Fruit fly (Drosophila melanogaster) whole organism, prepupa: ENCODE results near the gene CG31111.
A peak's percentile ranks its signal among the peaks of the same experiment; 100 is the strongest.

Source experiments
- Blimp-1 ChIP-seq: fragments of 200-800 bp; sonication (Bioruptor generic); optimal IDR thresholded peaks from 3 replicates; lab custom pipeline; 2017; ENCODE audit warnings: missing biosample characterization, missing genetic modification characterization, mild to moderate bottlenecking, moderate library complexity, missing genetic modification reagents
- CG10631 ChIP-seq: fragments of 200-800 bp; sonication (Bioruptor generic); optimal IDR thresholded peaks from 2 replicates; lab custom pipeline; 2016; ENCODE audit warnings: missing biosample characterization, missing genetic modification characterization
- CG11294 ChIP-seq: fragments of 200-800 bp; sonication (Bioruptor generic); IDR thresholded peaks from 2 replicates; pipeline ENCODE4 v1.3.6; 2022; ENCODE audit warnings: missing biosample characterization, missing genetic modification characterization
- CG11902 ChIP-seq: fragments of 200-800 bp; sonication (Bioruptor generic); optimal IDR thresholded peaks from 3 replicates; lab custom pipeline; 2016; ENCODE audit warnings: missing biosample characterization, missing genetic modification characterization
- CG15336 ChIP-seq: fragments of 200-800 bp; sonication (Bioruptor generic); IDR thresholded peaks from 2 replicates; pipeline ENCODE4 v1.3.6; 2022; ENCODE audit warnings: missing biosample characterization, missing genetic modification characterization
- CG1621 ChIP-seq: fragments of 200-800 bp; sonication (Bioruptor generic); optimal IDR thresholded peaks from 3 replicates; lab custom pipeline; 2018; ENCODE audit warnings: missing biosample characterization, mild to moderate bottlenecking, missing genetic modification characterization
- CG16779 ChIP-seq: fragments of 200-800 bp; sonication (Bioruptor generic); optimal IDR thresholded peaks from 3 replicates; lab custom pipeline; 2017; ENCODE audit warnings: missing biosample characterization, mild to moderate bottlenecking, missing genetic modification characterization
- CG3032 ChIP-seq: fragments of 200-800 bp; optimal IDR thresholded peaks from 2 replicates; lab custom pipeline; 2019; ENCODE audit warnings: missing biosample characterization, mild to moderate bottlenecking, missing genetic modification characterization, moderate library complexity
- CG31627 ChIP-seq: fragments of 200-800 bp; sonication (Bioruptor generic); optimal IDR thresholded peaks from 3 replicates; lab custom pipeline; 2016; ENCODE audit warnings: missing biosample characterization, missing genetic modification characterization
- CG32006 ChIP-seq: fragments of 200-800 bp; sonication (Bioruptor generic); optimal IDR thresholded peaks from 3 replicates; lab custom pipeline; 2017; ENCODE audit warnings: missing biosample characterization, mild to moderate bottlenecking, missing genetic modification characterization
- CG34406 ChIP-seq: fragments of 200-800 bp; sonication (Bioruptor generic); optimal IDR thresholded peaks from 3 replicates; lab custom pipeline; 2016; ENCODE audit warnings: missing biosample characterization, missing genetic modification characterization
- CG4318 ChIP-seq: fragments of 200-800 bp; sonication (Bioruptor generic); optimal IDR thresholded peaks from 3 replicates; lab custom pipeline; 2017; ENCODE audit warnings: missing biosample characterization, mild to moderate bottlenecking, missing genetic modification characterization
- CG6163 ChIP-seq: fragments of 200-800 bp; sonication (Bioruptor generic); IDR thresholded peaks from 3 replicates; pipeline ENCODE4 v1.3.6; 2022; ENCODE audit warnings: missing biosample characterization, missing genetic modification characterization
- CG6276 ChIP-seq: fragments of 200-800 bp; sonication (Bioruptor generic); optimal IDR thresholded peaks from 2 replicates; lab custom pipeline; 2017; ENCODE audit warnings: missing biosample characterization, mild to moderate bottlenecking, missing genetic modification characterization
- CG6792 ChIP-seq: fragments of 200-800 bp; sonication (Bioruptor generic); optimal IDR thresholded peaks from 3 replicates; lab custom pipeline; 2016; ENCODE audit warnings: missing biosample characterization, missing genetic modification characterization
- CG6808 ChIP-seq: fragments of 200-800 bp; sonication (Bioruptor generic); optimal IDR thresholded peaks from 3 replicates; lab custom pipeline; 2017; ENCODE audit warnings: missing biosample characterization, missing genetic modification characterization, mild to moderate bottlenecking, moderate library complexity, missing genetic modification reagents
- CG7368 ChIP-seq: fragments of 200-800 bp; sonication (Bioruptor generic); optimal IDR thresholded peaks from 3 replicates; lab custom pipeline; 2016; ENCODE audit warnings: missing biosample characterization, missing genetic modification characterization
- CG8319 ChIP-seq: fragments of 200-800 bp; sonication (Bioruptor generic); optimal IDR thresholded peaks from 3 replicates; lab custom pipeline; 2016; ENCODE audit warnings: missing biosample characterization, missing genetic modification characterization
- CG8632 ChIP-seq: fragments of 200-800 bp; sonication (Bioruptor generic); optimal IDR thresholded peaks from 3 replicates; lab custom pipeline; 2016; ENCODE audit warnings: missing biosample characterization, missing genetic modification characterization
- CG9139 ChIP-seq: fragments of 200-800 bp; sonication (Bioruptor generic); optimal IDR thresholded peaks from 3 replicates; lab custom pipeline; 2017; ENCODE audit warnings: missing biosample characterization, mild to moderate bottlenecking, missing genetic modification characterization
- Eip75B ChIP-seq: fragments of 200-800 bp; sonication (Bioruptor generic); optimal IDR thresholded peaks from 3 replicates; lab custom pipeline; 2016; ENCODE audit warnings: missing biosample characterization, missing genetic modification characterization
- Eip78C ChIP-seq: fragments of 200-800 bp; sonication (Bioruptor generic); peaks from one replicate; lab custom pipeline; 2016; ENCODE audit warnings: missing biosample characterization, missing genetic modification characterization
- Eip93F ChIP-seq: fragments of 200-800 bp; sonication (Bioruptor generic); optimal IDR thresholded peaks from 2 replicates; lab custom pipeline; 2016; ENCODE audit warnings: missing biosample characterization, mild to moderate bottlenecking, missing genetic modification characterization
- Ets21C ChIP-seq: fragments of 200-800 bp; sonication (Bioruptor generic); optimal IDR thresholded peaks from 3 replicates; lab custom pipeline; 2016; ENCODE audit warnings: missing biosample characterization, missing genetic modification characterization
- Ets96B ChIP-seq: fragments of 200-800 bp; optimal IDR thresholded peaks from 2 replicates; lab custom pipeline; 2019; ENCODE audit warnings: missing biosample characterization, mild to moderate bottlenecking, missing genetic modification characterization, moderate library complexity
- Gug ChIP-seq: fragments of 200-800 bp; sonication (Bioruptor generic); IDR thresholded peaks from 2 replicates; pipeline ENCODE4 v1.3.6; 2022; ENCODE audit warnings: missing biosample characterization, missing genetic modification characterization
- Hr38 ChIP-seq: sonication (Bioruptor generic); optimal IDR thresholded peaks from 2 replicates; lab custom pipeline; 2016; ENCODE audit warnings: missing biosample characterization, missing genetic modification characterization
- Hr39 ChIP-seq: fragments of 200-800 bp; sonication (Bioruptor generic); optimal IDR thresholded peaks from 2 replicates; lab custom pipeline; 2016; ENCODE audit warnings: missing biosample characterization, missing genetic modification characterization
- Met ChIP-seq: fragments of 200-800 bp; sonication (Bioruptor generic); optimal IDR thresholded peaks from 3 replicates; lab custom pipeline; 2016; ENCODE audit warnings: missing biosample characterization, missing genetic modification characterization
- OdsH ChIP-seq: fragments of 200-800 bp; sonication (Bioruptor generic); optimal IDR thresholded peaks from 3 replicates; lab custom pipeline; 2016; ENCODE audit warnings: missing biosample characterization, missing genetic modification characterization
- Smox ChIP-seq: fragments of 200-800 bp; sonication (Bioruptor generic); optimal IDR thresholded peaks from 3 replicates; lab custom pipeline; 2016; ENCODE audit warnings: missing biosample characterization, missing genetic modification characterization
- Sox102F ChIP-seq: fragments of 200-800 bp; sonication (Bioruptor generic); optimal IDR thresholded peaks from 2 replicates; lab custom pipeline; 2016; ENCODE audit warnings: missing biosample characterization, mild to moderate bottlenecking, missing genetic modification characterization
- achi ChIP-seq: fragments of 200-800 bp; sonication (Bioruptor generic); optimal IDR thresholded peaks from 3 replicates; lab custom pipeline; 2016; ENCODE audit warnings: missing biosample characterization, missing genetic modification characterization
- cyc ChIP-seq: fragments of 200-800 bp; sonication (Bioruptor generic); optimal IDR thresholded peaks from 3 replicates; lab custom pipeline; 2016; ENCODE audit warnings: missing biosample characterization, missing genetic modification characterization
- dsx ChIP-seq: fragments of 200-800 bp; optimal IDR thresholded peaks from 3 replicates; lab custom pipeline; 2019; ENCODE audit warnings: missing biosample characterization, mild to moderate bottlenecking, missing genetic modification characterization, moderate library complexity; ENCODE audit not compliant: poor library complexity, severe bottlenecking
- fd59A ChIP-seq: fragments of 200-800 bp; sonication (Bioruptor generic); optimal IDR thresholded peaks from 2 replicates; lab custom pipeline; 2017; ENCODE audit warnings: missing biosample characterization, mild to moderate bottlenecking, missing genetic modification characterization, missing genetic modification reagents
- fkh ChIP-seq: fragments of 200-800 bp; sonication (Bioruptor generic); optimal IDR thresholded peaks from 3 replicates; lab custom pipeline; 2017; ENCODE audit warnings: missing biosample characterization, mild to moderate bottlenecking, missing genetic modification characterization, moderate library complexity
- net ChIP-seq: fragments of 200-800 bp; sonication (Bioruptor generic); optimal IDR thresholded peaks from 3 replicates; lab custom pipeline; 2016; ENCODE audit warnings: missing biosample characterization, missing genetic modification characterization
- pdm3 ChIP-seq: fragments of 200-800 bp; sonication (Bioruptor generic); optimal IDR thresholded peaks from 3 replicates; lab custom pipeline; 2016; ENCODE audit warnings: missing biosample characterization, missing genetic modification characterization
- salr ChIP-seq, 2 experiments: fragments of 200-800 bp; sonication (Bioruptor generic); optimal IDR thresholded peaks; 3 replicates each; lab custom pipeline; 2016 to 2018; ENCODE audit warnings: missing biosample characterization in 2 of 2, missing genetic modification characterization in 2 of 2, mild to moderate bottlenecking in 1 of 2
- spab ChIP-seq: fragments of 200-800 bp; sonication (Bioruptor generic); optimal IDR thresholded peaks from 2 replicates; lab custom pipeline; 2017; ENCODE audit warnings: missing biosample characterization, mild to moderate bottlenecking, missing genetic modification characterization, missing genetic modification reagents
- ss ChIP-seq, 2 experiments: fragments of 200-800 bp; sonication (Bioruptor generic); optimal IDR thresholded peaks; 2 replicates in 1 of 2; 3 replicates in 1 of 2; lab custom pipeline; 2017 to 2018; ENCODE audit warnings: mild to moderate bottlenecking in 2 of 2, missing biosample characterization in 2 of 2, missing genetic modification characterization in 2 of 2, moderate library complexity in 1 of 2
- svp ChIP-seq: fragments of 200-800 bp; sonication (Bioruptor generic); peaks from one replicate; lab custom pipeline; 2016; ENCODE audit warnings: missing biosample characterization, missing genetic modification characterization
- topi ChIP-seq: fragments of 200-800 bp; sonication (Bioruptor generic); optimal IDR thresholded peaks from 3 replicates; lab custom pipeline; 2016; ENCODE audit warnings: missing biosample characterization, missing genetic modification characterization
- vri ChIP-seq: fragments of 200-800 bp; sonication (Bioruptor generic); optimal IDR thresholded peaks from 3 replicates; lab custom pipeline; 2016; ENCODE audit warnings: missing biosample characterization, mild to moderate bottlenecking, missing genetic modification characterization

Gene CG31111

dm6 chr3R:25027281-25028219 is 28.4 kb downstream of the CG31111 start (continued):
- TF ChIP-seq Gug (GFP tag; lab: Robert Waterston, UW): no peak
- TF ChIP-seq CG1621: no peak
- no peak for TF ChIP-seq net (GFP tag; lab: Kevin White, UChicago)
- peak; percentile 46 for TF ChIP-seq Eip93F (GFP tag; lab: Kevin White, UChicago)
- TF ChIP-seq CG15336 (GFP tag; lab: Robert Waterston, UW): no peak
- no peak for TF ChIP-seq salr (GFP tag; optimal IDR thresholded peaks at IDR 0.05; lab: Kevin White, UChicago)
- TF ChIP-seq CG3032 (tag; lab: Kevin White, UChicago): peak; percentile 37
- TF ChIP-seq CG11902 (GFP tag; lab: Kevin White, UChicago): no peak
- no peak for TF ChIP-seq Smox (GFP tag; lab: Kevin White, UChicago)
- no peak for TF ChIP-seq Hr38
- no peak for TF ChIP-seq CG8319 (GFP tag; lab: Kevin White, UChicago)
- no peak for TF ChIP-seq Eip75B (GFP tag; lab: Kevin White, UChicago)
- TF ChIP-seq CG6163 (GFP tag; lab: Robert Waterston, UW): no peak
- no peak for TF ChIP-seq spab (GFP tag; lab: Kevin White, UChicago)
- TF ChIP-seq achi: no peak
- peak; percentile 52 for TF ChIP-seq CG31627 (GFP tag; lab: Kevin White, UChicago)
- no peak for TF ChIP-seq ss (GFP tag; optimal IDR thresholded peaks at IDR 0.05; lab: Kevin White, UChicago)
- no peak for TF ChIP-seq OdsH (GFP tag; lab: Kevin White, UChicago)
- no peak for TF ChIP-seq CG4318 (GFP tag; lab: Kevin White, UChicago)
- no peak for TF ChIP-seq Sox102F

- TF ChIP-seq CG4318 (GFP tag; lab: Kevin White, UChicago) (no peak), Sox102F (peak; percentile 93), Ets96B (peak; percentile 84), Smox (GFP tag; lab: Kevin White, UChicago) (peak; percentile 91), cyc (GFP tag; lab: Kevin White, UChicago) (peak; percentile 94), Eip78C (GFP tag; lab: Kevin White, UChicago) (peak; percentile 97), vri (GFP tag; lab: Kevin White, UChicago) (no peak), CG6163 (GFP tag; lab: Robert Waterston, UW) (peak; percentile 96), spab (GFP tag; lab: Kevin White, UChicago) (peak; percentile 75), Met (GFP tag; lab: Kevin White, UChicago) (peak; percentile 93), CG8632 (GFP tag; lab: Kevin White, UChicago) (peak; percentile 88), fd59A (GFP tag; lab: Kevin White, UChicago) (peak; percentile 77), CG34406 (GFP tag; lab: Kevin White, UChicago) (peak; percentile 88), Hr39 (GFP tag; lab: Kevin White, UChicago) (peak; percentile 92), CG6276 (GFP tag; lab: Kevin White, UChicago) (no peak), Blimp-1 (GFP tag; lab: Kevin White, UChicago) (peak; percentile 62), CG6792 (GFP tag; lab: Kevin White, UChicago) (peak; percentile 88), CG7368 (peak; percentile 85), CG9139 (GFP tag; lab: Kevin White, UChicago) (no peak), ss (GFP tag; optimal IDR thresholded peaks at IDR 0.05; lab: Kevin White, UChicago) (peak in 1 of 2 experiments; percentile 84), fkh (GFP tag; lab: Kevin White, UChicago) (no peak), CG15336 (GFP tag; lab: Robert Waterston, UW) (peak; percentile 84), dsx (peak; percentile 81), CG8319 (GFP tag; lab: Kevin White, UChicago) (peak; percentile 87), pdm3 (GFP tag; lab: Kevin White, UChicago) (peak; percentile 95), CG11902 (GFP tag; lab: Kevin White, UChicago) (peak; percentile 85), CG6808 (GFP tag; lab: Kevin White, UChicago) (no peak), CG32006 (no peak), CG11294 (GFP tag; lab: Robert Waterston, UW) (peak; percentile 89), topi (GFP tag; lab: Kevin White, UChicago) (peak; percentile 91), Ets21C (GFP tag; lab: Kevin White, UChicago) (peak; percentile 90), CG16779 (peak; percentile 79), CG10631 (GFP tag; lab: Kevin White, UChicago) (peak; percentile 93), CG1621 (peak; percentile 97), svp (GFP tag; lab: Kevin White, UChicago) (peak; percentile 98)
Measured at dm6 chr3R:25024895-25025557, 31.0 kb downstream of the CG31111 start, which contains the start of the genes EMC6 and Hr96. Gene EMC6, minus strand, starts transcription at chr3R:25025017. Gene Hr96, plus strand, starts transcription at chr3R:25025235.
